Worm (Caenorhabditis elegans): Measurements from ENCODE around the gene T09E8.4.

Gene T09E8.4

ce11 chrV:13185384-13185783, 1.3 kb upstream of the T09E8.4 start, which contains the start of gene sri-6:
Gene sri-6 (plus strand): TSS chrV:13185684.
- TF ChIP-seq nhr-28 (tag; optimal IDR thresholded peaks at IDR 0.05) (no peak), snpc-4 (tag; optimal IDR thresholded peaks at IDR 0.05) (no peak), nhr-237 (tag; optimal IDR thresholded peaks at IDR 0.05) (no peak), blmp-1 (tag; optimal IDR thresholded peaks at IDR 0.05) (no peak)

ce11 chrV:13181450-13181849, 2.6 kb downstream of the T09E8.4 start:
- no peak for TF ChIP-seq mab-5 (tag; optimal IDR thresholded peaks at IDR 0.05)
- no peak for TF ChIP-seq unc-39 (tag; optimal IDR thresholded peaks at IDR 0.05)

DNA sequence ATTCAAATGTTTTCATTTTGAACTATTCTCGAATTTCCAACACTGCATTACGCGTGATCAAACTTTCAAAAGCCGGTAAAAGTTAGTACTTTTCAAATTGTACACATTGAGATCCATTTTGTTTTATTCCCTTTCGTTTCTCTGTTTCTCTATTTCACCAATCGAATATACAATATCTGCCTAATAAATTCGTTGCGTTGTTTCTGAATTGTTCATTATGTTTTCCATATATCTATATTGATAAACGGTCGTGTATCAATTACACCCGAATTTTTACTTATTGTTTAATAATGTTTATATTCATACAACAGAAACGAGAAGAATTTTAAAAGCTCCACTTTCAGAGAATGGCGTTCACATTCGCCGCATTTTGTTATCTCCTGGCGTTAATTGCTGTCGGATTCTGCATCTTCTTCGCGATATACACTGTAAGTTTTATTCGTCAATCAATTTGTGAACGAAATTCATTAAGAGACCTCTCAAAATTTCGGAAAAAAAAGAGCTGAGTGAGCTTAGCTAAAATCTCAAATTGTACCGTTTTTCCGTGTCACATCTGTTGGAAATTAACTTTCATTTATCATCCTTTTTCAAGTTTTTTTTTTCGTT, 3.9 kb downstream of the T09E8.4 start, which contains the start of gene cni-1:
Gene cni-1 (plus strand): TSS at position 345 of the 606 bp plus-strand sequence.
- no peak for TF ChIP-seq ces-1 (GFP tag; optimal IDR thresholded peaks at IDR 0.05)
- TF ChIP-seq ztf-11 (tag; optimal IDR thresholded peaks at IDR 0.05): no peak
- no peak for TF ChIP-seq M03D4.4 (tag; optimal IDR thresholded peaks at IDR 0.05)
- no peak for TF ChIP-seq ceh-83 (GFP tag; optimal IDR thresholded peaks at IDR 0.05)
- TF ChIP-seq nhr-12 (tag; optimal IDR thresholded peaks at IDR 0.05): no peak
- no peak for TF ChIP-seq lsy-2 (tag; optimal IDR thresholded peaks at IDR 0.05)
- TF ChIP-seq elt-1 (tag; optimal IDR thresholded peaks at IDR 0.05; ENCODE audit: borderline replicate concordance, insufficient read depth): no peak
- TF ChIP-seq blmp-1 (tag; optimal IDR thresholded peaks at IDR 0.05): no peak
- TF ChIP-seq sem-2 (GFP tag; optimal IDR thresholded peaks at IDR 0.05): no peak
- no peak for TF ChIP-seq ham-2 (GFP tag; optimal IDR thresholded peaks at IDR 0.05)
- TF ChIP-seq unc-120 (tag; optimal IDR thresholded peaks at IDR 0.05; ENCODE audit: poor library complexity, severe bottlenecking): no peak
- TF ChIP-seq unc-62 (GFP tag; optimal IDR thresholded peaks at IDR 0.05): no peak
- TF ChIP-seq nhr-76 (tag; optimal IDR thresholded peaks at IDR 0.05): no peak
- no peak for TF ChIP-seq lin-13 (tag; optimal IDR thresholded peaks at IDR 0.05)
- TF ChIP-seq snpc-4 (tag; optimal IDR thresholded peaks at IDR 0.05): no peak
- TF ChIP-seq mls-2 (tag; optimal IDR thresholded peaks at IDR 0.05): no peak
- no peak for TF ChIP-seq cnd-1 (tag; optimal IDR thresholded peaks at IDR 0.05)
- TF ChIP-seq zip-8 (tag; optimal IDR thresholded peaks at IDR 0.05): no peak
- TF ChIP-seq bed-3 (GFP tag; optimal IDR thresholded peaks at IDR 0.05): no peak
- no peak for TF ChIP-seq unc-39 (tag; optimal IDR thresholded peaks at IDR 0.05)

DNA sequence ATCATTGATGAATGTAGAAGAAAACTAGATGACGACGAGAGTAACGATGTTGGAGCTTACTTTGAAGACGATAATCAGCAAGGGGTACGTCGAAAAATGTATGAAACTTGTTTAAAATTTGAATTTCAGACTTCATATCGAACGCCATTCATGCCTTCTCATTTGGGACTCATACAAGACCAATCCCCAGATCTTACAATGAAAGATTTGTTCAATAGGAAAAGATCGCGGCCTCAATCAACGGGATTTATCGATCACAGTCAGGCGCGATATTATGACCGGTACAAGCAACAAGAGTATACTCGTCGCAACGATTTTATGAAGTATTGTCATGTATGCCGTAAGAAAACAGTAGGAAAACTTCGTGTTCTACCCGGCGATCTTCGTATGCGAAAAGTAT, 7.2 kb downstream of the T09E8.4 start:
- no peak for TF ChIP-seq elt-3 (tag; optimal IDR thresholded peaks at IDR 0.05)
- TF ChIP-seq ceh-39 (tag; optimal IDR thresholded peaks at IDR 0.05): no peak
- no peak for TF ChIP-seq flh-1 (GFP tag; optimal IDR thresholded peaks at IDR 0.05)

ce11 chrV:13176117-13176753, 7.8 kb downstream of the T09E8.4 start, which contains the start of gene him-17:
Gene him-17 (plus strand): TSS chrV:13176711.
- no peak for TF ChIP-seq unc-39 (tag; optimal IDR thresholded peaks at IDR 0.05)
- peak; percentile 61 for TF ChIP-seq ceh-43 (GFP tag; optimal IDR thresholded peaks at IDR 0.05)
- TF ChIP-seq lsy-2 (tag; optimal IDR thresholded peaks at IDR 0.05): peak; percentile 2
- peak; percentile 67 for TF ChIP-seq M03D4.4 (tag; optimal IDR thresholded peaks at IDR 0.05)
- peak; percentile 40 for TF ChIP-seq elt-1 (tag; optimal IDR thresholded peaks at IDR 0.05; ENCODE audit: borderline replicate concordance, insufficient read depth)
- TF ChIP-seq nhr-76 (tag; optimal IDR thresholded peaks at IDR 0.05): no peak
- TF ChIP-seq lin-32 (GFP tag; optimal IDR thresholded peaks at IDR 0.05): no peak
- TF ChIP-seq nhr-2 (tag; optimal IDR thresholded peaks at IDR 0.05): no peak
- TF ChIP-seq blmp-1 (tag; optimal IDR thresholded peaks at IDR 0.05): no peak
- peak; percentile 27 for TF ChIP-seq ztf-11 (tag; optimal IDR thresholded peaks at IDR 0.05)
- peak; percentile 42 for TF ChIP-seq bed-3 (GFP tag; optimal IDR thresholded peaks at IDR 0.05)
- TF ChIP-seq mab-5 (tag; optimal IDR thresholded peaks at IDR 0.05): peak; percentile 65
- no peak for TF ChIP-seq unc-62 (GFP tag; optimal IDR thresholded peaks at IDR 0.05)
- TF ChIP-seq ces-1 (GFP tag; optimal IDR thresholded peaks at IDR 0.05): no peak
- no peak for TF ChIP-seq tbx-8 (GFP tag; optimal IDR thresholded peaks at IDR 0.05)
- TF ChIP-seq flh-1 (GFP tag; optimal IDR thresholded peaks at IDR 0.05): no peak
- peak; percentile 54 for TF ChIP-seq drap-1 (GFP tag; optimal IDR thresholded peaks at IDR 0.05)
- TF ChIP-seq nhr-28 (tag; optimal IDR thresholded peaks at IDR 0.05): no peak
- TF ChIP-seq ceh-83 (GFP tag; optimal IDR thresholded peaks at IDR 0.05): peak; percentile 19
- TF ChIP-seq nhr-237 (tag; optimal IDR thresholded peaks at IDR 0.05): peak; percentile 2
- peak; percentile 72 for TF ChIP-seq sptf-1 (tag; optimal IDR thresholded peaks at IDR 0.05)
- no peak for TF ChIP-seq elt-3 (tag; optimal IDR thresholded peaks at IDR 0.05)
- no peak for TF ChIP-seq ceh-39 (tag; optimal IDR thresholded peaks at IDR 0.05)
- TF ChIP-seq nhr-12 (tag; optimal IDR thresholded peaks at IDR 0.05): no peak
- peak; percentile 44 for TF ChIP-seq cnd-1 (tag; optimal IDR thresholded peaks at IDR 0.05)
- TF ChIP-seq lin-13 (tag; optimal IDR thresholded peaks at IDR 0.05): peak; percentile 47
- peak; percentile 43 for TF ChIP-seq unc-120 (tag; optimal IDR thresholded peaks at IDR 0.05; ENCODE audit: poor library complexity, severe bottlenecking)
- TF ChIP-seq zip-8 (tag; optimal IDR thresholded peaks at IDR 0.05): no peak
- peak; percentile 47 for TF ChIP-seq hlh-1 (tag; optimal IDR thresholded peaks at IDR 0.05)
- peak; percentile 39 for TF ChIP-seq ham-2 (GFP tag; optimal IDR thresholded peaks at IDR 0.05)
- peak; percentile 72 for TF ChIP-seq mep-1 (tag; optimal IDR thresholded peaks at IDR 0.05)
- no peak for TF ChIP-seq snpc-4 (tag; optimal IDR thresholded peaks at IDR 0.05)
- TF ChIP-seq mls-2 (tag; optimal IDR thresholded peaks at IDR 0.05): peak; percentile 85
- TF ChIP-seq sem-2 (GFP tag; optimal IDR thresholded peaks at IDR 0.05): peak; percentile 49
- TF ChIP-seq pha-4 (tag; optimal IDR thresholded peaks at IDR 0.05): peak; percentile 57

All from whole organism, mixed stage, embryonic.